Worm (Caenorhabditis elegans) whole organism, young adult: Measurements from ENCODE around the gene Y37D8A.26.
A peak's percentile ranks its signal among the peaks of the same experiment; 100 is the strongest.

ENCODE experiments used
- B0035.1 ChIP-seq: sonication (generic microtip); optimal IDR thresholded peaks from 2 replicates; lab custom pipeline; 2016; ENCODE audit warnings: missing genetic modification characterization, mild to moderate bottlenecking, missing compliant biosample characterization, missing genotype, missing genetic modification reagents
- B0261.1 ChIP-seq: sonication (generic microtip); optimal IDR thresholded peaks from 2 replicates; lab custom pipeline; 2016; ENCODE audit warnings: mild to moderate bottlenecking, missing genetic modification characterization, moderate library complexity, missing compliant biosample characterization
- D2030.7 ChIP-seq: fragments of 200-800 bp; sonication (Bioruptor generic); IDR thresholded peaks from 2 replicates; pipeline ENCODE4 v1.3.6; 2022; ENCODE audit warnings: missing genetic modification reagents, missing genetic modification characterization, missing compliant biosample characterization
- F10E7.11 ChIP-seq: sonication (generic microtip); optimal IDR thresholded peaks from 2 replicates; lab custom pipeline; 2017; ENCODE audit warnings: mild to moderate bottlenecking, missing genetic modification characterization, moderate library complexity, missing compliant biosample characterization
- F23B12.7 ChIP-seq: sonication (generic microtip); optimal IDR thresholded peaks from 2 replicates; lab custom pipeline; 2017; ENCODE audit warnings: missing genetic modification characterization, mild to moderate bottlenecking, missing compliant biosample characterization, antibody characterized with exemption, moderate library complexity; ENCODE audit not compliant: insufficient read depth
- F33H1.4 ChIP-seq: fragments of 200-800 bp; sonication (Bioruptor generic); IDR thresholded peaks from 2 replicates; pipeline ENCODE4 v1.3.6; 2022; ENCODE audit warnings: missing genetic modification reagents, missing genetic modification characterization, missing compliant biosample characterization
- F52B5.7 ChIP-seq: sonication (generic microtip); optimal IDR thresholded peaks from 2 replicates; lab custom pipeline; 2016; ENCODE audit warnings: mild to moderate bottlenecking, missing genetic modification characterization, missing compliant biosample characterization
- F57C9.4 ChIP-seq: sonication (generic microtip); optimal IDR thresholded peaks from 2 replicates; lab custom pipeline; 2017; ENCODE audit warnings: mild to moderate bottlenecking, missing genetic modification characterization, missing compliant biosample characterization
- T26A5.8 ChIP-seq: sonication (generic microtip); optimal IDR thresholded peaks from 2 replicates; lab custom pipeline; 2016; ENCODE audit warnings: missing genetic modification characterization, missing compliant biosample characterization
- Y53G8AR.9 ChIP-seq: fragments of 200-800 bp; sonication (Bioruptor generic); conservative IDR thresholded peaks from 2 replicates; pipeline ENCODE4 v1.3.6; 2022; ENCODE audit warnings: missing genetic modification reagents, missing genetic modification characterization, missing compliant biosample characterization
- Y79H2A.3 ChIP-seq: fragments of 200-800 bp; sonication (Bioruptor generic); conservative IDR thresholded peaks from 2 replicates; pipeline ENCODE4 v1.3.6; 2022; ENCODE audit warnings: missing genetic modification reagents, missing genetic modification characterization, missing compliant biosample characterization
- ZK185.1 ChIP-seq: sonication (generic microtip); optimal IDR thresholded peaks from 2 replicates; lab custom pipeline; 2016; ENCODE audit warnings: mild to moderate bottlenecking, missing genetic modification characterization, missing compliant biosample characterization; ENCODE audit not compliant: poor library complexity, severe bottlenecking
- ama-1 ChIP-seq, 3 experiments: fragments of 150-350 bp in 1 of 3; sonication (generic microtip) in 2 of 3; optimal IDR thresholded peaks; 2 replicates each; lab custom pipeline; 2014 to 2018; ENCODE audit warnings: missing biosample characterization in 2 of 3, missing genetic modification characterization in 2 of 3, missing genetic modification reagents in 2 of 3
- atf-7 ChIP-seq: sonication (generic microtip); optimal IDR thresholded peaks from 2 replicates; lab custom pipeline; 2017; ENCODE audit warnings: mild to moderate bottlenecking, missing genetic modification characterization, missing compliant biosample characterization
- athp-1 ChIP-seq: sonication (generic microtip); optimal IDR thresholded peaks from 2 replicates; lab custom pipeline; 2017; ENCODE audit warnings: mild to moderate bottlenecking, missing genetic modification characterization, missing compliant biosample characterization
- attf-5 ChIP-seq: fragments of 200-800 bp; sonication (Bioruptor generic); optimal IDR thresholded peaks from 2 replicates; lab custom pipeline; 2018; ENCODE audit warnings: mild to moderate bottlenecking, missing genetic modification characterization, missing compliant biosample characterization
- attf-6 ChIP-seq: fragments of 200-800 bp; sonication (Bioruptor generic); IDR thresholded peaks from 2 replicates; pipeline ENCODE4 v1.3.6; 2022; ENCODE audit warnings: missing genetic modification reagents, missing genetic modification characterization, missing compliant biosample characterization
- bed-2 ChIP-seq: fragments of 200-800 bp; sonication (Bioruptor generic); IDR thresholded peaks from 2 replicates; pipeline ENCODE4 v1.3.6; 2022; ENCODE audit warnings: missing genetic modification reagents, missing genetic modification characterization, missing compliant biosample characterization
- ccch-3 ChIP-seq: fragments of 200-800 bp; sonication (Bioruptor generic); optimal IDR thresholded peaks from 2 replicates; lab custom pipeline; 2018; ENCODE audit warnings: mild to moderate bottlenecking, missing genetic modification characterization, missing compliant biosample characterization
- cebp-1 ChIP-seq, 2 experiments: fragments of 200-800 bp in 1 of 2; sonication (Bioruptor generic) in 1 of 2; sonication (generic microtip) in 1 of 2; IDR thresholded peaks in 1 of 2; optimal IDR thresholded peaks in 1 of 2; 2 replicates each; pipeline versions ENCODE4 v1.3.6 to Lab custom; 2017 to 2022; ENCODE audit warnings: missing compliant biosample characterization in 2 of 2, missing genetic modification characterization in 2 of 2, mild to moderate bottlenecking in 1 of 2, missing genetic modification reagents in 1 of 2, moderate library complexity in 1 of 2
- cebp-2 ChIP-seq: fragments of 200-800 bp; sonication (Bioruptor generic); IDR thresholded peaks from 2 replicates; pipeline ENCODE4 v1.3.6; 2022; ENCODE audit warnings: missing genetic modification characterization, missing compliant biosample characterization
- die-1 ChIP-seq: sonication (generic microtip); optimal IDR thresholded peaks from 2 replicates; lab custom pipeline; 2016; ENCODE audit warnings: missing genotype, mild to moderate bottlenecking, missing genetic modification characterization, missing compliant biosample characterization
- efl-1 ChIP-seq: fragments of 150-350 bp; optimal IDR thresholded peaks from 2 replicates; lab custom pipeline; 2014; ENCODE audit warnings: missing biosample characterization, missing genetic modification reagents, missing genetic modification characterization
- egl-18 ChIP-seq: fragments of 200-800 bp; sonication (Bioruptor generic); IDR thresholded peaks from 2 replicates; pipeline ENCODE4 v1.3.6; 2022; ENCODE audit warnings: missing genetic modification reagents, missing genetic modification characterization, missing compliant biosample characterization
- egl-44 ChIP-seq: fragments of 200-800 bp; sonication (Bioruptor generic); IDR thresholded peaks from 2 replicates; pipeline ENCODE4 v1.3.6; 2022; ENCODE audit warnings: missing genetic modification reagents, missing genetic modification characterization, missing compliant biosample characterization
- egrh-3 ChIP-seq: fragments of 200-800 bp; sonication (Bioruptor generic); IDR thresholded peaks from 2 replicates; pipeline ENCODE4 v1.3.6; 2022; ENCODE audit warnings: missing genetic modification reagents, missing genetic modification characterization, missing compliant biosample characterization
- ekl-4 ChIP-seq: fragments of 200-800 bp; sonication (Bioruptor generic); IDR thresholded peaks from 2 replicates; pipeline ENCODE4 v1.3.6; 2022; ENCODE audit warnings: missing genetic modification reagents, missing genetic modification characterization, missing compliant biosample characterization
- fkh-3 ChIP-seq: sonication (generic microtip); optimal IDR thresholded peaks from 2 replicates; lab custom pipeline; 2016; ENCODE audit warnings: mild to moderate bottlenecking, missing genetic modification characterization, missing compliant biosample characterization
- hrde-1 ChIP-seq: sonication (generic microtip); optimal IDR thresholded peaks from 2 replicates; lab custom pipeline; 2016; ENCODE audit warnings: missing genetic modification characterization, mild to moderate bottlenecking, missing compliant biosample characterization, moderate library complexity, missing genotype, missing genetic modification reagents, borderline replicate concordance
- let-526 ChIP-seq: fragments of 200-800 bp; sonication (Bioruptor generic); IDR thresholded peaks from 2 replicates; pipeline ENCODE4 v1.3.6; 2022; ENCODE audit warnings: missing genetic modification reagents, missing genetic modification characterization, missing compliant biosample characterization
- lin-40 ChIP-seq: sonication (generic microtip); optimal IDR thresholded peaks from 2 replicates; lab custom pipeline; 2016; ENCODE audit warnings: missing genetic modification characterization, mild to moderate bottlenecking, missing compliant biosample characterization, missing genotype, missing genetic modification reagents
- lir-1 ChIP-seq: fragments of 200-800 bp; sonication (Bioruptor generic); conservative IDR thresholded peaks from 2 replicates; pipeline ENCODE4 v1.3.6; 2022; ENCODE audit warnings: missing genetic modification reagents, missing genetic modification characterization, missing compliant biosample characterization
- mxl-1 ChIP-seq: sonication (generic microtip); optimal IDR thresholded peaks from 2 replicates; lab custom pipeline; 2016; ENCODE audit warnings: missing genetic modification characterization, missing compliant biosample characterization
- nfyb-1 ChIP-seq: fragments of 200-800 bp; sonication (Bioruptor generic); IDR thresholded peaks from 2 replicates; pipeline ENCODE4 v1.3.6; 2022; ENCODE audit warnings: missing genetic modification reagents, missing genetic modification characterization, missing compliant biosample characterization
- rcor-1 ChIP-seq: fragments of 200-800 bp; sonication (Bioruptor generic); IDR thresholded peaks from 2 replicates; pipeline ENCODE4 v1.3.6; 2022; ENCODE audit warnings: missing genetic modification reagents, missing genetic modification characterization, missing compliant biosample characterization
- sdz-38 ChIP-seq: sonication (generic microtip); optimal IDR thresholded peaks from 2 replicates; lab custom pipeline; 2016; ENCODE audit warnings: missing genotype, missing genetic modification characterization, missing compliant biosample characterization
- snpc-1.3 ChIP-seq: sonication (generic microtip); optimal IDR thresholded peaks from 2 replicates; lab custom pipeline; 2017; ENCODE audit warnings: missing genetic modification characterization, mild to moderate bottlenecking, missing compliant biosample characterization, antibody characterized with exemption, moderate library complexity, missing genotype, missing genetic modification reagents; ENCODE audit not compliant: insufficient read depth
- sptf-2 ChIP-seq: fragments of 200-800 bp; sonication (Bioruptor generic); optimal IDR thresholded peaks from 2 replicates; lab custom pipeline; 2018; ENCODE audit warnings: mild to moderate bottlenecking, missing genetic modification characterization, missing compliant biosample characterization
- tlf-1 ChIP-seq: fragments of 200-800 bp; sonication (Bioruptor generic); optimal IDR thresholded peaks from 2 replicates; lab custom pipeline; 2018; ENCODE audit warnings: mild to moderate bottlenecking, missing genetic modification characterization, missing compliant biosample characterization
- unc-62 ChIP-seq: fragments of 150-350 bp; optimal IDR thresholded peaks from 2 replicates; lab custom pipeline; 2014; ENCODE audit warnings: missing biosample characterization, missing genetic modification reagents, missing genetic modification characterization
- xnd-1 ChIP-seq: sonication (generic microtip); optimal IDR thresholded peaks from 2 replicates; lab custom pipeline; 2016; ENCODE audit warnings: missing genotype, missing genetic modification reagents, missing genetic modification characterization, missing compliant biosample characterization
- ztf-18 ChIP-seq: sonication (generic microtip); optimal IDR thresholded peaks from 2 replicates; lab custom pipeline; 2016; ENCODE audit warnings: missing genotype, mild to moderate bottlenecking, missing genetic modification characterization, missing compliant biosample characterization
- ztf-22 ChIP-seq: fragments of 200-800 bp; sonication (Bioruptor generic); optimal IDR thresholded peaks from 2 replicates; lab custom pipeline; 2018; ENCODE audit warnings: mild to moderate bottlenecking, missing genetic modification characterization, moderate library complexity, missing compliant biosample characterization
- ztf-26 ChIP-seq: sonication (generic microtip); optimal IDR thresholded peaks from 2 replicates; lab custom pipeline; 2017; ENCODE audit warnings: missing genetic modification characterization, missing compliant biosample characterization
- ztf-28 ChIP-seq: fragments of 200-800 bp; sonication (Bioruptor generic); IDR thresholded peaks from 2 replicates; pipeline ENCODE4 v1.3.6; 2022; ENCODE audit warnings: missing genetic modification reagents, missing genetic modification characterization, missing compliant biosample characterization
- ztf-3 ChIP-seq: fragments of 200-800 bp; sonication (Bioruptor generic); optimal IDR thresholded peaks from 2 replicates; lab custom pipeline; 2018; ENCODE audit warnings: mild to moderate bottlenecking, missing genetic modification characterization, missing compliant biosample characterization

The Y37D8A.26 gene

DNA sequence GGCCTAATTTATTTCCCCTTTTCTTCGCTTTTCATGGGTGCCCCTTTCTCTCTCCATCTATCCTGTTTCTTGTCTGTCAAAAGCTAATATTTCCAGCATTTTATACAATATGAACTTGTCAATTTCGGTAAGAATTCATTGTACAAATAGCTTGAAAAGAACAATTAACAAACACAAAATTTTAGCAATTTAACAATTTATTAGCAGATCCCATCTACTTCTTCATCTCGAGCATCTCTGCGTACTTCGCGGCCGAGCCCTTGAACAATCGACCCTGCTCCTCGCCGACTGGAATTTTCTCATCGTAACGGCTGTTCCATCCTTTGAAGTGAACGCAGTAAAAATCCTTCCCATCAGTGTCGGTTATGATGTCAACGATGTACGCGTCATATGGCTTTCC is 19.1 kb upstream of the Y37D8A.26 start (continued):
- TF ChIP-seq fkh-3 (tag; lab: Kevin White, UChicago) (no peak), xnd-1 (tag; lab: Kevin White, UChicago) (no peak), B0035.1 (tag; lab: Kevin White, UChicago) (no peak), B0261.1 (tag; lab: Kevin White, UChicago) (no peak), D2030.7 (GFP tag; lab: Robert Waterston, UW) (0 out of 2 replicates have a peak, but pooled peaks have one; percentile 12), F33H1.4 (GFP tag; lab: Robert Waterston, UW) (0 out of 2 replicates have a peak, but pooled peaks have one; percentile 10), F10E7.11 (no peak), ztf-18 (tag; lab: Kevin White, UChicago) (no peak), athp-1 (tag; lab: Kevin White, UChicago) (peak; percentile 31), atf-7 (tag; lab: Kevin White, UChicago) (no peak), cebp-1 (GFP tag; IDR thresholded peaks at IDR 0.05; lab: Robert Waterston, UW) (no peak), cebp-1 (tag; optimal IDR thresholded peaks at IDR 0.05; lab: Kevin White, UChicago) (peak; percentile 19), unc-62 (no peak), tlf-1 (GFP tag; lab: Kevin White, UChicago) (no peak), Y53G8AR.9 (GFP tag; lab: Robert Waterston, UW) (peak; percentile 58; the same call in 1 of the 2 replicates), F23B12.7 (no peak), die-1 (peak; percentile 31), ztf-3 (GFP tag; lab: Kevin White, UChicago) (no peak), ztf-22 (GFP tag; lab: Kevin White, UChicago) (no peak), attf-5 (GFP tag; lab: Kevin White, UChicago) (no peak), F52B5.7 (peak; percentile 1), ZK185.1 (no peak)
- TF ChIP-seq, all 124 proteins: peak for 20

DNA sequence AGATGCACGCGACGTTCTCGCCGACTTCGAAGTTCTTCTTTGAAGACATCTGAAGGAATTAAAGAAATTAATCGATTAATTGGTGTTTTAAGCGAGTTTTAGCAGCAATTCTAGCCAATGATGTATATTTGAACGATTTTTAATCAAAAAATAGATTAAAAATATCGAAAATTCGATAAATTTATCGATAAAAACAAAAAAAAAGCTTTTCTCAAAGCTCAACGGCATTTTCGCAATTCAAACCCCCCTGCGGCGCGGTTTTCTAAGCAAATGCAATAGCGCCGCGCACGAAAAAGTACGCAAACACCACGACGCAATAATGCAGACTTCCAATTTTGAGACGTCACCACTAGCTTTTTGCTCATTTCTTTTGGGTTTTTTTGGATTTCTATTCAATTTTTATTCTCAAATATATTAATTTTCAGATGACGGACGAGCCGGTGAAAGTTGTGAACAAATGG is 18.1 kb upstream of the Y37D8A.26 start, which contains the start of the genes mrg-1 and spcs-2:
mrg-1 (minus strand) TSS at position 51 of the 461 bp plus-strand sequence.
spcs-2 (plus strand) TSS at position 426 of the 461 bp plus-strand sequence.
- TF ChIP-seq Y79H2A.3 (GFP tag; lab: Robert Waterston, UW) = 0 out of 2 replicates have a peak, but pooled peaks have one; percentile 34
- no peak for TF ChIP-seq attf-6 (GFP tag; lab: Robert Waterston, UW)
- TF ChIP-seq T26A5.8 (tag; lab: Kevin White, UChicago) = no peak
- peak; percentile 94 for TF ChIP-seq F23B12.7
- peak; percentile 67 for TF ChIP-seq ztf-18 (tag; lab: Kevin White, UChicago)
- TF ChIP-seq bed-2 (GFP tag; lab: Robert Waterston, UW) = no peak
- peak; percentile 15 for TF ChIP-seq hrde-1
- TF ChIP-seq ekl-4 (GFP tag; lab: Robert Waterston, UW) = peak; percentile 76
- TF ChIP-seq lin-40 (tag; lab: Kevin White, UChicago) = peak; percentile 88
- no peak for TF ChIP-seq let-526 (GFP tag; lab: Robert Waterston, UW)
- TF ChIP-seq efl-1 (GFP tag; lab: Kevin White, UChicago) = peak; percentile 74
- peak; percentile 88 for TF ChIP-seq snpc-1.3 (tag; lab: Kevin White, UChicago)
- TF ChIP-seq lir-1 = no peak; the same call in 1 of the 2 replicates
- peak; percentile 50; the same call in 1 of the 2 replicates for TF ChIP-seq egl-44 (GFP tag; lab: Robert Waterston, UW)
- peak; percentile 90 for TF ChIP-seq D2030.7 (GFP tag; lab: Robert Waterston, UW)
- no peak for TF ChIP-seq sdz-38 (tag; lab: Kevin White, UChicago)
- TF ChIP-seq egrh-3 (GFP tag; lab: Robert Waterston, UW) = peak; percentile 60
- no peak for TF ChIP-seq mxl-1 (tag; lab: Kevin White, UChicago)
- no peak for TF ChIP-seq cebp-2
- peak; percentile 82 for TF ChIP-seq rcor-1 (GFP tag; lab: Robert Waterston, UW)
- peak; percentile 57 for TF ChIP-seq xnd-1 (tag; lab: Kevin White, UChicago)
- no peak for TF ChIP-seq sptf-2 (GFP tag; lab: Kevin White, UChicago)
- no peak for TF ChIP-seq F57C9.4 (tag; lab: Kevin White, UChicago)
- TF ChIP-seq egl-18 (GFP tag; lab: Robert Waterston, UW) = no peak
- no peak for TF ChIP-seq ama-1 (optimal IDR thresholded peaks at IDR 0.05; lab: Kevin White, UChicago)
- peak in 1 of 2 experiments; percentile 55 for TF ChIP-seq ama-1 (GFP tag; optimal IDR thresholded peaks at IDR 0.05; lab: Kevin White, UChicago)
- TF ChIP-seq ccch-3 (GFP tag; lab: Kevin White, UChicago) = no peak
- peak; percentile 48 for TF ChIP-seq ztf-26 (tag; lab: Kevin White, UChicago)
- no peak for TF ChIP-seq ztf-3 (GFP tag; lab: Kevin White, UChicago)
- TF ChIP-seq nfyb-1 (GFP tag; lab: Robert Waterston, UW) = peak; percentile 77
- peak; percentile 71; the same call in 1 of the 2 replicates for TF ChIP-seq ztf-28
